Fruit fly (Drosophila melanogaster): ENCODE data around the gene CG11656.
A peak's percentile ranks its signal among the peaks of the same experiment; 100 is the strongest.

CG11656 gene

dm6 chr3R:13032975-13033445 lies 23.3 kb downstream of the CG11656 start (continued):
- TF ChIP-seq YL-1 (GFP tag; optimal IDR thresholded peaks at IDR 0.05) (peak; percentile 16), Asciz (GFP tag; optimal IDR thresholded peaks at IDR 0.05) (peak; percentile 80), dm (GFP tag; optimal IDR thresholded peaks at IDR 0.05) (no peak), gsb (GFP tag; IDR thresholded peaks at IDR 0.05) (0 out of 2 replicates have a peak, but pooled peaks have one; percentile 22), Meics (GFP tag; optimal IDR thresholded peaks at IDR 0.05) (no peak), Kr (GFP tag; optimal IDR thresholded peaks at IDR 0.05) (peak; percentile 26), Lhr (GFP tag; optimal IDR thresholded peaks at IDR 0.05) (peak; percentile 12), CG3995 (GFP tag; optimal IDR thresholded peaks at IDR 0.05) (peak; percentile 93), Sry-δ (GFP tag; optimal IDR thresholded peaks at IDR 0.05) (peak; percentile 1), Six4 (GFP tag; optimal IDR thresholded peaks at IDR 0.05) (peak; percentile 2), CG17912 (GFP tag; optimal IDR thresholded peaks at IDR 0.05) (peak; percentile 31), Rfx (GFP tag; IDR thresholded peaks at IDR 0.05) (peak; percentile 24), zfh1 (GFP tag; IDR thresholded peaks at IDR 0.05) (0 out of 3 replicates have a peak, but pooled peaks have one; percentile 28), CG12219 (GFP tag; optimal IDR thresholded peaks at IDR 0.05) (peak; percentile 18), caup (GFP tag; optimal IDR thresholded peaks at IDR 0.05; ENCODE audit: severe bottlenecking) (peak; percentile 52), gce (GFP tag; IDR thresholded peaks at IDR 0.05) (peak; percentile 66; the same call in 1 of the 3 replicates), unc-4 (GFP tag; IDR thresholded peaks at IDR 0.05; ENCODE audit: partially characterized antibody) (no peak), ato (GFP tag; IDR thresholded peaks at IDR 0.05; ENCODE audit: partially characterized antibody) (no peak), CG12391 (tag; optimal IDR thresholded peaks at IDR 0.05) (peak; percentile 3), peb (GFP tag; IDR thresholded peaks at IDR 0.05) (no peak), CG7987 (GFP tag; optimal IDR thresholded peaks at IDR 0.05) (peak; percentile 77), odd (GFP tag; optimal IDR thresholded peaks at IDR 0.05) (peak; percentile 51), Sry-β (GFP tag; optimal IDR thresholded peaks at IDR 0.05) (peak; percentile 26), sens (GFP tag) (peak; percentile 86), ewg (GFP tag; optimal IDR thresholded peaks at IDR 0.05) (peak; percentile 13), Poxn (GFP tag; IDR thresholded peaks at IDR 0.05) (no peak), Ada2b (GFP tag; IDR thresholded peaks at IDR 0.05) (0 out of 2 replicates have a peak, but pooled peaks have one; percentile 6), CG4617 (GFP tag; optimal IDR thresholded peaks at IDR 0.05; ENCODE audit: borderline replicate concordance) (no peak), Ptx1 (GFP tag; IDR thresholded peaks at IDR 0.05) (peak; percentile 36; the same call in 1 of the 2 replicates), ac (GFP tag; optimal IDR thresholded peaks at IDR 0.05) (peak; percentile 7), CG17829 (tag; optimal IDR thresholded peaks at IDR 0.05) (peak; percentile 5), sug (tag; optimal IDR thresholded peaks at IDR 0.05) (peak; percentile 96), CG12104 (GFP tag; optimal IDR thresholded peaks at IDR 0.05) (peak; percentile 45), kah (GFP tag; optimal IDR thresholded peaks at IDR 0.05) (peak; percentile 22), schlank (tag; optimal IDR thresholded peaks at IDR 0.05) (peak; percentile 29), phol (tag; optimal IDR thresholded peaks at IDR 0.05) (peak; percentile 1), Med (GFP tag) (peak; percentile 82), CG43689 (GFP tag; IDR thresholded peaks at IDR 0.05) (no peak), Spps (tag; optimal IDR thresholded peaks at IDR 0.05) (peak; percentile 1), fd96Cb (tag; optimal IDR thresholded peaks at IDR 0.05) (no peak), CG1233 (GFP tag; optimal IDR thresholded peaks at IDR 0.05) (peak; percentile 52), Adf1 (GFP tag; IDR thresholded peaks at IDR 0.05) (no peak), sob (GFP tag; IDR thresholded peaks at IDR 0.05) (peak; percentile 51; the same call in 1 of the 2 replicates), org-1 (GFP tag; optimal IDR thresholded peaks at IDR 0.05) (peak; percentile 39), Ets97D (GFP tag; optimal IDR thresholded peaks at IDR 0.05) (peak; percentile 20), hbn (GFP tag; IDR thresholded peaks at IDR 0.05; ENCODE audit: partially characterized antibody) (no peak), exex (tag; optimal IDR thresholded peaks at IDR 0.05) (peak; percentile 42), HHEX (GFP tag; optimal IDR thresholded peaks at IDR 0.05) (peak; percentile 54), sim (GFP tag; IDR thresholded peaks at IDR 0.05) (peak; percentile 31; the same call in 1 of the 2 replicates), CG6254 (GFP tag; optimal IDR thresholded peaks at IDR 0.05) (peak; percentile 26)

Measured in whole organism, embryonic.